Fruit fly (Drosophila melanogaster) whole organism, adult: Measurements from ENCODE around the gene CG8861.

Experiments
- CG11617 ChIP-seq: fragments of 200-800 bp; sonication (Bioruptor generic); optimal IDR thresholded peaks from 2 replicates; lab custom pipeline; 2017; ENCODE audit warnings: mild to moderate bottlenecking, missing biosample characterization, missing genetic modification reagents, missing genetic modification characterization
- CG12768 ChIP-seq: fragments of 200-800 bp; sonication (Bioruptor generic); optimal IDR thresholded peaks from 2 replicates; lab custom pipeline; 2017; ENCODE audit warnings: missing biosample characterization, missing genetic modification characterization, mild to moderate bottlenecking, moderate library complexity, missing genetic modification reagents
- CG14711 ChIP-seq: fragments of 200-800 bp; sonication (Bioruptor generic); optimal IDR thresholded peaks from 2 replicates; lab custom pipeline; 2018; ENCODE audit warnings: missing biosample characterization, mild to moderate bottlenecking, missing genetic modification characterization, moderate library complexity
- CG1620 ChIP-seq: fragments of 200-800 bp; sonication (Bioruptor generic); optimal IDR thresholded peaks from 2 replicates; lab custom pipeline; 2016; ENCODE audit warnings: missing biosample characterization, missing genetic modification characterization
- CG33017 ChIP-seq: fragments of 200-800 bp; sonication (Bioruptor generic); optimal IDR thresholded peaks from 2 replicates; lab custom pipeline; 2018; ENCODE audit warnings: missing biosample characterization, mild to moderate bottlenecking, missing genetic modification characterization, moderate library complexity
- CG5204 ChIP-seq: fragments of 200-800 bp; sonication (Bioruptor generic); optimal IDR thresholded peaks from 2 replicates; lab custom pipeline; 2016; ENCODE audit warnings: missing biosample characterization, missing genetic modification characterization
- CG7045 ChIP-seq: fragments of 200-800 bp; sonication (Bioruptor generic); optimal IDR thresholded peaks from 2 replicates; lab custom pipeline; 2017; ENCODE audit warnings: missing biosample characterization, mild to moderate bottlenecking, missing genetic modification characterization
- CG7101 ChIP-seq: fragments of 200-800 bp; sonication (Bioruptor generic); optimal IDR thresholded peaks from 2 replicates; lab custom pipeline; 2018; ENCODE audit warnings: missing biosample characterization, mild to moderate bottlenecking, missing genetic modification characterization, moderate library complexity
- Clk ChIP-seq: fragments of 200-800 bp; sonication (Bioruptor generic); optimal IDR thresholded peaks from 2 replicates; lab custom pipeline; 2017; ENCODE audit warnings: missing biosample characterization, missing genetic modification characterization
- Crg-1 ChIP-seq: fragments of 200-800 bp; sonication (Bioruptor generic); optimal IDR thresholded peaks from 2 replicates; lab custom pipeline; 2016; ENCODE audit warnings: missing biosample characterization, missing genetic modification characterization
- Hr96 ChIP-seq: fragments of 200-800 bp; sonication (Bioruptor generic); optimal IDR thresholded peaks from 2 replicates; lab custom pipeline; 2016; ENCODE audit warnings: missing biosample characterization, missing genetic modification characterization
- Mnt ChIP-seq: fragments of 200-800 bp; sonication (Bioruptor generic); optimal IDR thresholded peaks from 2 replicates; lab custom pipeline; 2016; ENCODE audit warnings: missing biosample characterization, mild to moderate bottlenecking, missing genetic modification characterization
- bab1 ChIP-seq: fragments of 200-800 bp; sonication (Bioruptor generic); optimal IDR thresholded peaks from 3 replicates; lab custom pipeline; 2019; ENCODE audit warnings: missing biosample characterization, mild to moderate bottlenecking, missing genetic modification characterization, moderate library complexity
- cic ChIP-seq: fragments of 200-800 bp; sonication (Bioruptor generic); optimal IDR thresholded peaks from 2 replicates; lab custom pipeline; 2017; ENCODE audit warnings: missing biosample characterization, mild to moderate bottlenecking, missing genetic modification characterization, moderate library complexity
- cnc ChIP-seq, 2 experiments: fragments of >200 bp; optimal IDR thresholded peaks; 2 replicates each; lab custom pipeline; 2017
- kay ChIP-seq: fragments of 200-800 bp; sonication (Bioruptor generic); peaks from one replicate; lab custom pipeline; 2016; ENCODE audit warnings: missing biosample characterization, missing genetic modification characterization, borderline replicate concordance
- ovo ChIP-seq: fragments of 200-800 bp; sonication (Bioruptor generic); optimal IDR thresholded peaks from 2 replicates; lab custom pipeline; 2016; ENCODE audit warnings: missing biosample characterization, missing genetic modification characterization
- pad ChIP-seq: fragments of 200-800 bp; sonication (Bioruptor generic); optimal IDR thresholded peaks from 3 replicates; lab custom pipeline; 2017; ENCODE audit warnings: missing biosample characterization, missing genetic modification characterization, mild to moderate bottlenecking, moderate library complexity, missing genetic modification reagents
- tj ChIP-seq: fragments of 200-800 bp; sonication (Bioruptor generic); optimal IDR thresholded peaks from 3 replicates; lab custom pipeline; 2017; ENCODE audit warnings: missing biosample characterization, mild to moderate bottlenecking, missing genetic modification characterization, moderate library complexity
- toe ChIP-seq: fragments of 200-800 bp; sonication (Bioruptor generic); optimal IDR thresholded peaks from 2 replicates; lab custom pipeline; 2016; ENCODE audit warnings: missing biosample characterization, missing genetic modification characterization

Gene CG8861

dm6 chr3R:9260421-9260973 lies 67.8 kb downstream of the CG8861 start, which contains the start of gene ATP6AP2:
Gene ATP6AP2 (plus strand): TSS chr3R:9260638.
- TF ChIP-seq CG5204 (GFP tag; lab: Kevin White, UChicago) (no peak), toe (peak; percentile 46), CG1620 (GFP tag; lab: Kevin White, UChicago) (peak; percentile 62), CG14711 (peak; percentile 97), Clk (GFP tag; lab: Kevin White, UChicago) (no peak), Mnt (GFP tag; lab: Kevin White, UChicago) (peak; percentile 84), CG33017 (tag; lab: Kevin White, UChicago) (peak; percentile 58), kay (GFP tag; lab: Kevin White, UChicago) (no peak), tj (peak; percentile 33), cnc (optimal IDR thresholded peaks at IDR 0.05; lab: Kevin White, UChicago) (no peak), cic (peak; percentile 33), bab1 (GFP tag; lab: Kevin White, UChicago) (peak; percentile 88), pad (GFP tag; lab: Kevin White, UChicago) (peak; percentile 35), CG12768 (peak; percentile 48), CG11617 (GFP tag; lab: Kevin White, UChicago) (peak; percentile 53), Hr96 (GFP tag; lab: Kevin White, UChicago) (no peak), CG7045 (GFP tag; lab: Kevin White, UChicago) (peak; percentile 41), CG7101 (peak; percentile 72), ovo (no peak), Crg-1 (peak; percentile 67)

DNA sequence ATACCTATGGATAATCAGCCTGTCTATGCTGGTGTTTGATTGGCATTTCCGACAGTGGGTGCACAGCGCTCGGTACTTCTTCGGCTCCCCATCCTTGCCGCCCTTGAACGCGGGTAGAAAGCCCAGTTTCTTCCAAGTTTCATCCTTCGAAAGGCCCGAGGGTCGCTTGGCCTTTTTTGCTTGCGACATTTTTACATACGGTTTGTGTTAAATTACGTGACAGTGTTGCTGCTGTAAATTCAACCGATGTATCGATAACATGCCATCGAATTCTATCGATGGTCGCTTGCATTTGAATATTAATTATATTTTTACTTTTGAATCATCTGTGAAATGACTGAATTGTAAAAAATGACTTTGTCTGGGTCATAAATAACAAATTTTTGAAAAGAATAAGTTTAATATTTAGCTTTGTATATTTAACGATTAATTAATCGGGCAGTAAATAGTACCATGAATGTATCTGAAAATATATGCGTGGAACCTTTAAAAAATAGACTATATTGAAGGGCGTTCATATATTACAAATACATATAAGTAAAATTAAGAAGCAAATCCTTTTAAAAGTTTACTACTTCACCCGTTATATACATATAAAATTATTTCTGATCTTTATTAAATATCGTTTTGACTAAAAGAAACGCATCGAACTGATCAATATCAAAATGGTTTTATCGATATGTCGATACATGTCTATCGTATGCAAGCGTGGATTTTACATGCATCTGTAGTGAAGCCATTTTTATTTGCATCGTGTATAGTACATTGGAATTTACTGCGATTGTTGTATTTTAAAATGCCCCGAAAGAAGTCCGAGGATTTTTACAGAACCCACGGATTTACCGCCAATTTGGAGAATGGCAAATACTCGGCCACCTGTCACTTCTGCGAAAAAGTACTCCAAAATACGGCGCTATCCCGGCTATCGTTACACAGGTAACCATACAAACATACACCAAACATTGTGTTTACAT lies 69.8 kb downstream of the CG8861 start, which contains the start of the genes Ibf2 and Ibf1:
TSS of gene Ibf2 (minus strand) at position 250 of the 974 bp plus-strand sequence.
TSS of gene Ibf1 (plus strand) at position 713 of the 974 bp plus-strand sequence.
- TF ChIP-seq bab1 (GFP tag; lab: Kevin White, UChicago) (no peak), CG7045 (GFP tag; lab: Kevin White, UChicago) (no peak), kay (GFP tag; lab: Kevin White, UChicago) (no peak), CG12768 (no peak), Hr96 (GFP tag; lab: Kevin White, UChicago) (no peak)

- TF ChIP-seq CG11617 (GFP tag; lab: Kevin White, UChicago) (no peak), CG14711 (no peak), ovo (no peak), tj (no peak), Clk (GFP tag; lab: Kevin White, UChicago) (no peak), CG1620 (GFP tag; lab: Kevin White, UChicago) (no peak), Mnt (GFP tag; lab: Kevin White, UChicago) (no peak), kay (GFP tag; lab: Kevin White, UChicago) (no peak), toe (no peak), Crg-1 (no peak), CG7101 (no peak), cic (no peak), pad (GFP tag; lab: Kevin White, UChicago) (no peak), CG5204 (GFP tag; lab: Kevin White, UChicago) (no peak)
These were observed 70.7 kb downstream of the CG8861 start, which contains the start of gene CG16736 for dm6 chr3R:9257616-9258015. Gene CG16736 (minus strand): TSS chr3R:9257716.

DNA sequence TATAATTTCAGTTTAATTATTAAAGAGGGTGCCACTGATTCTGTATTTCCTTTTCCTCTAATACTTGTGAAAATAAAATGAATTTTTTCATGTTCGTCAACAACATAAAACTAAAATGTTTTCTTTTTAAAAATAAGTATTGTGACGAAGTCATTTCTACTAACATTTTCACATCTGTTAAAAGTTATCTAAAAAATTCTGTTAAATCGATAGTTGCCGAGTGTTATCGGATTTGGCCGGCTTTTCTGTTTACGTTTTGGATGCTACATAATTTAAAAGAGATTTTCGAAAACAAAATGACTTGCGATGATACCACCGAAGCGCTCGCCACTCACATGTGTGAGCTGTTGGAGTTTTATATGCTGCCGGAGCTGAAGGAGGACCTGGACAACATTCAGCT lies 73.5 kb downstream of the CG8861 start, which contains the start of gene CG16734:
TSS of gene CG16734 (plus strand) at position 255 of the 400 bp plus-strand sequence.
- no peak for TF ChIP-seq CG11617 (GFP tag; lab: Kevin White, UChicago)
- TF ChIP-seq Hr96 (GFP tag; lab: Kevin White, UChicago) = no peak
- TF ChIP-seq cnc (optimal IDR thresholded peaks at IDR 0.05; lab: Kevin White, UChicago) = no peak
- TF ChIP-seq kay (GFP tag; lab: Kevin White, UChicago) = no peak
- TF ChIP-seq bab1 (GFP tag; lab: Kevin White, UChicago) = no peak
- TF ChIP-seq CG1620 (GFP tag; lab: Kevin White, UChicago) = no peak
- TF ChIP-seq CG33017 (tag; lab: Kevin White, UChicago) = no peak
- TF ChIP-seq CG14711 = no peak
- no peak for TF ChIP-seq pad (GFP tag; lab: Kevin White, UChicago)
- no peak for TF ChIP-seq Crg-1
- no peak for TF ChIP-seq CG7101
- no peak for TF ChIP-seq Clk (GFP tag; lab: Kevin White, UChicago)
- no peak for TF ChIP-seq CG5204 (GFP tag; lab: Kevin White, UChicago)
- no peak for TF ChIP-seq Mnt (GFP tag; lab: Kevin White, UChicago)
- TF ChIP-seq tj = no peak
- no peak for TF ChIP-seq CG12768
- no peak for TF ChIP-seq toe

dm6 chr3R:9251543-9251942 lies 76.8 kb downstream of the CG8861 start, which contains the start of gene St2:
Gene St2 (plus strand): TSS chr3R:9251843.
- no peak for TF ChIP-seq CG12768
- no peak for TF ChIP-seq pad (GFP tag; lab: Kevin White, UChicago)

DNA sequence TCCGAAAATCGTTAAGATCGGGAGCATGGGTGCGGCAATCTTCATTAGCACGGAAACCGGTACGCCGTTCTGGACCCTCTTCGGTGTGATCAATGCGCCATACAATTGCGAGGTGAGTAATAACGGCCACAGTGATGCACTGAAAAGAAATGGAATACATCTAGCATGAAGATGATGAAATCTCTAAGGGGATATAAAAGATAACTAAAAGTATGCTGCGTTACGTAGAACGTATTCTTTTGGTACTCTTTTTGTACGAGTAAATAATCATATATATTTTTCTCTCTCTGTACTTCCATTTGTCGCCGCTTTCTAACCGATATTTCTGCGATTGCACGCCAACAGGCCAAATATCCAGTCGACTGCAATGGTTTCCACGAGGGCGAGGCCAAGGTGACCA lies 77.4 kb downstream of the CG8861 start:
- TF ChIP-seq bab1 (GFP tag; lab: Kevin White, UChicago) = no peak
- TF ChIP-seq CG11617 (GFP tag; lab: Kevin White, UChicago) = no peak
- no peak for TF ChIP-seq toe
- no peak for TF ChIP-seq CG1620 (GFP tag; lab: Kevin White, UChicago)
- no peak for TF ChIP-seq kay (GFP tag; lab: Kevin White, UChicago)
- TF ChIP-seq tj = no peak
- TF ChIP-seq cnc (optimal IDR thresholded peaks at IDR 0.05; lab: Kevin White, UChicago) = no peak
- no peak for TF ChIP-seq CG7045 (GFP tag; lab: Kevin White, UChicago)
- no peak for TF ChIP-seq ovo
- no peak for TF ChIP-seq CG5204 (GFP tag; lab: Kevin White, UChicago)
- no peak for TF ChIP-seq CG7101
- no peak for TF ChIP-seq Clk (GFP tag; lab: Kevin White, UChicago)
- TF ChIP-seq CG12768 = no peak
- TF ChIP-seq CG14711 = no peak
- no peak for TF ChIP-seq cic
- TF ChIP-seq pad (GFP tag; lab: Kevin White, UChicago) = no peak
- no peak for TF ChIP-seq Crg-1
- TF ChIP-seq Mnt (GFP tag; lab: Kevin White, UChicago) = no peak
- TF ChIP-seq Hr96 (GFP tag; lab: Kevin White, UChicago) = no peak
- no peak for TF ChIP-seq CG33017 (tag; lab: Kevin White, UChicago)
